Worm (Caenorhabditis elegans): ENCODE measurements around the gene Y69H2.17.
A peak's percentile ranks its signal among the peaks of the same experiment; 100 is the strongest.

ce11 chrV:18722510-18723299 is 38.0 kb downstream of the Y69H2.17 start:
- TF ChIP-seq ceh-30 (tag; optimal IDR thresholded peaks at IDR 0.05) (no peak), dve-1 (tag; optimal IDR thresholded peaks at IDR 0.05) (peak; percentile 88), ceh-45 (GFP tag; IDR thresholded peaks at IDR 0.05) (no peak), pqm-1 (tag; optimal IDR thresholded peaks at IDR 0.05) (no peak), pha-4 (tag; optimal IDR thresholded peaks at IDR 0.05) (no peak), fkh-10 (GFP tag; optimal IDR thresholded peaks at IDR 0.05) (no peak), unc-55 (GFP tag; optimal IDR thresholded peaks at IDR 0.05) (no peak), nfya-1 (tag; optimal IDR thresholded peaks at IDR 0.05) (no peak), syd-9 (tag; optimal IDR thresholded peaks at IDR 0.05) (no peak), K09A11.1 (tag; optimal IDR thresholded peaks at IDR 0.05; ENCODE audit: insufficient read depth) (no peak), sox-2 (GFP tag; IDR thresholded peaks at IDR 0.05) (no peak), dmd-4 (tag; optimal IDR thresholded peaks at IDR 0.05; ENCODE audit: borderline replicate concordance) (no peak)

Measured in whole organism, late embryonic.